Fruit fly (Drosophila melanogaster) whole organism, embryonic: Measurements from ENCODE around the gene CG10470.

ENCODE experiments used
- Atf6 ChIP-seq: fragments of 200-800 bp; sonication (Bioruptor generic); IDR thresholded peaks from 2 replicates; pipeline ENCODE4 v1.3.6; 2022; ENCODE audit warnings: missing biosample characterization, missing genetic modification characterization
- BEAF-32 ChIP-seq: fragments of 200-800 bp; sonication (Bioruptor generic); optimal IDR thresholded peaks from 3 replicates; lab custom pipeline; 2017; ENCODE audit warnings: missing biosample characterization, missing genetic modification characterization, mild to moderate bottlenecking, moderate library complexity, missing genetic modification reagents
- Bdp1 ChIP-seq: fragments of 200-800 bp; sonication (Bioruptor generic); optimal IDR thresholded peaks from 3 replicates; lab custom pipeline; 2016; ENCODE audit warnings: missing biosample characterization, missing genetic modification characterization
- CG10267 ChIP-seq: fragments of 200-800 bp; sonication (Bioruptor generic); optimal IDR thresholded peaks from 2 replicates; lab custom pipeline; 2018; ENCODE audit warnings: missing biosample characterization, mild to moderate bottlenecking, missing genetic modification characterization, moderate library complexity
- CG11504 ChIP-seq: fragments of 200-800 bp; sonication (Bioruptor generic); optimal IDR thresholded peaks from 3 replicates; lab custom pipeline; 2019; ENCODE audit warnings: missing biosample characterization, mild to moderate bottlenecking, missing genetic modification characterization, moderate library complexity
- CG11560 ChIP-seq: fragments of 200-800 bp; sonication (Bioruptor generic); IDR thresholded peaks from 3 replicates; pipeline ENCODE4 v1.3.6; 2022; ENCODE audit warnings: missing biosample characterization, missing genetic modification characterization
- CG13624 ChIP-seq: fragments of 200-800 bp; sonication (Bioruptor generic); optimal IDR thresholded peaks from 2 replicates; lab custom pipeline; 2016; ENCODE audit warnings: missing biosample characterization, missing genetic modification characterization
- CG14050 ChIP-seq: fragments of 200-800 bp; sonication (Bioruptor generic); IDR thresholded peaks from 3 replicates; pipeline ENCODE4 v1.3.6; 2022; ENCODE audit warnings: missing biosample characterization, missing genetic modification characterization
- CG14710 ChIP-seq: fragments of 200-800 bp; sonication (Bioruptor generic); optimal IDR thresholded peaks from 3 replicates; lab custom pipeline; 2019; ENCODE audit warnings: missing biosample characterization, mild to moderate bottlenecking, missing genetic modification characterization, moderate library complexity
- CG1647 ChIP-seq: fragments of 200-800 bp; sonication (Bioruptor generic); optimal IDR thresholded peaks from 3 replicates; lab custom pipeline; 2016; ENCODE audit warnings: missing biosample characterization, missing genetic modification characterization
- CG16815 ChIP-seq: fragments of 200-800 bp; sonication (Bioruptor generic); optimal IDR thresholded peaks from 3 replicates; lab custom pipeline; 2017; ENCODE audit warnings: missing biosample characterization, mild to moderate bottlenecking, missing genetic modification characterization
- CG2889 ChIP-seq: fragments of 200-800 bp; sonication (Bioruptor generic); IDR thresholded peaks from 3 replicates; pipeline ENCODE4 v1.3.6; 2022; ENCODE audit warnings: missing biosample characterization, missing genetic modification characterization
- CG31441 ChIP-seq: fragments of 200-800 bp; sonication (Bioruptor generic); IDR thresholded peaks from 2 replicates; pipeline ENCODE4 v1.3.6; 2022; ENCODE audit warnings: missing biosample characterization, missing genetic modification characterization
- CG3163 ChIP-seq: fragments of 200-800 bp; sonication (Bioruptor generic); optimal IDR thresholded peaks from 3 replicates; lab custom pipeline; 2016; ENCODE audit warnings: missing biosample characterization, missing genetic modification characterization
- CG32767 ChIP-seq: fragments of 200-800 bp; sonication (Bioruptor generic); IDR thresholded peaks from 2 replicates; pipeline ENCODE4 v1.3.6; 2022; ENCODE audit warnings: missing biosample characterization, missing genetic modification characterization
- CG34422 ChIP-seq: fragments of 200-800 bp; sonication (Bioruptor generic); IDR thresholded peaks from 3 replicates; pipeline ENCODE4 v1.3.6; 2022; ENCODE audit warnings: missing biosample characterization, missing genetic modification characterization
- CG4282 ChIP-seq: fragments of 200-800 bp; sonication (Bioruptor generic); optimal IDR thresholded peaks from 2 replicates; lab custom pipeline; 2016; ENCODE audit warnings: missing biosample characterization, missing genetic modification characterization
- CG4617 ChIP-seq: fragments of 200-800 bp; sonication (Bioruptor generic); optimal IDR thresholded peaks from 3 replicates; lab custom pipeline; 2016; ENCODE audit warnings: missing biosample characterization, missing genetic modification characterization, borderline replicate concordance
- CG4854 ChIP-seq: fragments of 200-800 bp; sonication (Bioruptor generic); optimal IDR thresholded peaks from 2 replicates; lab custom pipeline; 2016; ENCODE audit warnings: missing biosample characterization, missing genetic modification characterization, inconsistent platforms
- CG6254 ChIP-seq: fragments of 200-800 bp; sonication (Bioruptor generic); optimal IDR thresholded peaks from 3 replicates; lab custom pipeline; 2017; ENCODE audit warnings: mild to moderate bottlenecking, missing biosample characterization, missing genetic modification reagents, missing genetic modification characterization
- CG6689 ChIP-seq: fragments of 200-800 bp; sonication (Bioruptor generic); IDR thresholded peaks from 2 replicates; pipeline ENCODE4 v1.3.6; 2022; ENCODE audit warnings: missing biosample characterization, missing genetic modification characterization
- CG6813 ChIP-seq: fragments of 200-800 bp; sonication (Bioruptor generic); optimal IDR thresholded peaks from 2 replicates; lab custom pipeline; 2017; ENCODE audit warnings: missing biosample characterization, missing genetic modification characterization, mild to moderate bottlenecking, moderate library complexity, missing genetic modification reagents
- CG6854 ChIP-seq: fragments of 200-800 bp; sonication (Bioruptor generic); optimal IDR thresholded peaks from 3 replicates; lab custom pipeline; 2017; ENCODE audit warnings: missing biosample characterization, mild to moderate bottlenecking, missing genetic modification characterization
- Dad ChIP-seq: fragments of 200-800 bp; sonication (Bioruptor generic); optimal IDR thresholded peaks from 3 replicates; lab custom pipeline; 2016; ENCODE audit warnings: missing biosample characterization, missing genetic modification characterization
- Dek ChIP-seq: fragments of 200-800 bp; sonication (Bioruptor generic); optimal IDR thresholded peaks from 3 replicates; lab custom pipeline; 2019; ENCODE audit warnings: missing biosample characterization, mild to moderate bottlenecking, missing genetic modification characterization, moderate library complexity
- Dip2 ChIP-seq: fragments of 200-800 bp; sonication (Bioruptor generic); IDR thresholded peaks from 2 replicates; pipeline ENCODE4 v1.3.6; 2022; ENCODE audit warnings: missing biosample characterization, missing genetic modification characterization
- Doc3 ChIP-seq: fragments of 200-800 bp; sonication (Bioruptor generic); IDR thresholded peaks from 3 replicates; pipeline ENCODE4 v1.3.6; 2022; ENCODE audit warnings: missing biosample characterization, missing genetic modification characterization; ENCODE audit not compliant: partially characterized antibody
- Gsc ChIP-seq: fragments of 200-800 bp; sonication (Bioruptor generic); IDR thresholded peaks from 2 replicates; pipeline ENCODE4 v1.3.6; 2022; ENCODE audit warnings: missing biosample characterization, missing genetic modification characterization
- Hr39 ChIP-seq: fragments of >200 bp; optimal IDR thresholded peaks from 2 replicates; lab custom pipeline; 2017
- Hr51 ChIP-seq, 2 experiments: fragments of 200-800 bp; sonication (Bioruptor generic); optimal IDR thresholded peaks; 2 replicates in 1 of 2; 3 replicates in 1 of 2; lab custom pipeline; 2016 to 2018; ENCODE audit warnings: missing biosample characterization in 2 of 2, missing genetic modification characterization in 2 of 2, mild to moderate bottlenecking in 1 of 2, moderate library complexity in 1 of 2
- Lhr ChIP-seq: fragments of 200-800 bp; sonication (Bioruptor generic); optimal IDR thresholded peaks from 3 replicates; lab custom pipeline; 2017; ENCODE audit warnings: mild to moderate bottlenecking, missing biosample characterization, missing genetic modification reagents, missing genetic modification characterization
- Lpt ChIP-seq: fragments of >200 bp; optimal IDR thresholded peaks from 2 replicates; lab custom pipeline; 2018; ENCODE audit warnings: missing biosample characterization, missing genetic modification characterization
- MBD-R2 ChIP-seq: fragments of 200-800 bp; sonication (Bioruptor generic); IDR thresholded peaks from 2 replicates; pipeline ENCODE4 v1.3.6; 2022; ENCODE audit warnings: missing biosample characterization, missing genetic modification characterization
- Mad ChIP-seq: fragments of 200-800 bp; sonication (Bioruptor generic); optimal IDR thresholded peaks from 2 replicates; lab custom pipeline; 2016; ENCODE audit warnings: missing biosample characterization, missing genetic modification characterization
- Myb ChIP-seq: fragments of 200-800 bp; sonication (Bioruptor generic); optimal IDR thresholded peaks from 2 replicates; lab custom pipeline; 2016; ENCODE audit warnings: missing biosample characterization, missing genetic modification characterization
- NFAT ChIP-seq: fragments of 200-800 bp; sonication (Bioruptor generic); IDR thresholded peaks from 2 replicates; pipeline ENCODE4 v1.3.6; 2022; ENCODE audit warnings: missing biosample characterization, missing genetic modification characterization
- Ravus ChIP-seq: fragments of 200-800 bp; sonication (Bioruptor generic); IDR thresholded peaks from 2 replicates; pipeline ENCODE4 v1.3.6; 2022; ENCODE audit warnings: missing biosample characterization, missing genetic modification characterization
- Ssrp ChIP-seq: fragments of 200-800 bp; sonication (Bioruptor generic); optimal IDR thresholded peaks from 2 replicates; lab custom pipeline; 2018; ENCODE audit warnings: missing biosample characterization, mild to moderate bottlenecking, missing genetic modification characterization, moderate library complexity
- al ChIP-seq: fragments of 200-800 bp; sonication (Bioruptor generic); IDR thresholded peaks from 2 replicates; pipeline ENCODE4 v1.3.6; 2022; ENCODE audit warnings: missing biosample characterization, missing genetic modification characterization
- az2 ChIP-seq: fragments of 200-800 bp; sonication (Bioruptor generic); optimal IDR thresholded peaks from 3 replicates; lab custom pipeline; 2016; ENCODE audit warnings: missing biosample characterization, missing genetic modification characterization
- crc ChIP-seq: fragments of 200-800 bp; sonication (Bioruptor generic); optimal IDR thresholded peaks from 2 replicates; lab custom pipeline; 2016; ENCODE audit warnings: missing biosample characterization, missing genetic modification characterization
- gem ChIP-seq: fragments of 200-800 bp; sonication (Bioruptor generic); optimal IDR thresholded peaks from 2 replicates; lab custom pipeline; 2019; ENCODE audit warnings: missing biosample characterization, mild to moderate bottlenecking, missing genetic modification characterization, moderate library complexity
- gsb-n ChIP-seq: fragments of 200-800 bp; sonication (Bioruptor generic); optimal IDR thresholded peaks from 3 replicates; lab custom pipeline; 2018; ENCODE audit warnings: missing biosample characterization, mild to moderate bottlenecking, missing genetic modification characterization
- ken ChIP-seq: fragments of 200-800 bp; sonication (Bioruptor generic); IDR thresholded peaks from 3 replicates; pipeline ENCODE4 v1.3.6; 2022; ENCODE audit warnings: missing biosample characterization, missing genetic modification characterization
- luna ChIP-seq: fragments of 200-800 bp; sonication (Bioruptor generic); optimal IDR thresholded peaks from 2 replicates; lab custom pipeline; 2016; ENCODE audit warnings: missing biosample characterization, missing genetic modification characterization
- ranshi ChIP-seq: fragments of 200-800 bp; sonication (Bioruptor generic); IDR thresholded peaks from 2 replicates; pipeline ENCODE4 v1.3.6; 2022; ENCODE audit warnings: missing biosample characterization, missing genetic modification characterization
- sisA ChIP-seq: fragments of 200-800 bp; sonication (Bioruptor generic); IDR thresholded peaks from 2 replicates; pipeline ENCODE4 v1.3.6; 2022; ENCODE audit warnings: missing biosample characterization, missing genetic modification characterization
- slbo ChIP-seq: fragments of 200-800 bp; sonication (Bioruptor generic); IDR thresholded peaks from 2 replicates; pipeline ENCODE4 v1.3.6; 2022; ENCODE audit warnings: missing biosample characterization, missing genetic modification characterization
- slou ChIP-seq: fragments of 200-800 bp; sonication (Bioruptor generic); optimal IDR thresholded peaks from 3 replicates; lab custom pipeline; 2016; ENCODE audit warnings: missing biosample characterization, missing genetic modification characterization
- sug ChIP-seq: fragments of 200-800 bp; optimal IDR thresholded peaks from 2 replicates; lab custom pipeline; 2019; ENCODE audit warnings: missing biosample characterization, mild to moderate bottlenecking, missing genetic modification characterization, moderate library complexity
- toy ChIP-seq: fragments of 200-800 bp; sonication (Bioruptor generic); IDR thresholded peaks from 2 replicates; pipeline ENCODE4 v1.3.6; 2022; ENCODE audit warnings: missing biosample characterization, missing genetic modification characterization
- zfh2 ChIP-seq: fragments of 200-800 bp; sonication (Bioruptor generic); optimal IDR thresholded peaks from 2 replicates; lab custom pipeline; 2016; ENCODE audit warnings: missing biosample characterization, missing genetic modification characterization

Gene CG10470

DNA sequence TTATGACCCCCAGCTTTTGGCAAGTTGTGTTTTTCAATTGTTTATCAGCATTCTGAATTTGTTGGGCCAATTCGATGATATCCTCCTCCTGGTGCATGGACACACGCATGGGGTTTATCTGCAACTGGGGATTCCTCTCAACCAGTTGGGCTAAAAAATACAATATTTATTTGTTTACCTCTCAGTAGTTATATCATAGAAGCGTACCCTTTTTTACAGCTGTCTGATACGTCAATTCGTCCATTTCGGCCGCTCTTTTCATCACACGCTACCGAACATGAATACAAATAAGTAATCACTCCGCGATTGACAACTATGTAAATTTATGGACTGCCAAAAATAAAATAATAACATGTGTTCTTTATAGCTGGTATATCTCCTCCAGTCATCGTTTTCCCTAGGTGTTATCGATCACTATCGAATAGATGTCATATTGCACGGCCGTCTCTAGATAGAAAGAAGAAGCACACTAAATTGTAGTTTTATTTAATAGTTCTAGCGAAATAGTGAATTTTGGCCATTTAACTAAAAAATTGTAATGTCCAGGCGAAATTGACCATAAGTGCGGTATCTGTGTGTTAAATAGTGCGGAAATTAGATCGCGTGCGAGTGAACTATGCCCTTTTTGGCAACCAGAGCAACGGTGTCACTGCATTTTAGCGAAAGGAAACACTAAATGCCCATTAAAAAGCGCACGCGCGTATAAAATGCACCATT is 14.5 kb upstream of the CG10470 start, which contains the start of the genes mib2 and CG31800 (continued):
- TF ChIP-seq CG14710 (tag; lab: Kevin White, UChicago): peak; percentile 27
- no peak for TF ChIP-seq Dad
- no peak for TF ChIP-seq CG34422 (GFP tag; lab: Robert Waterston, UW)
- TF ChIP-seq gsb-n (tag; lab: Kevin White, UChicago): no peak
- TF ChIP-seq zfh2: no peak
- TF ChIP-seq Bdp1 (GFP tag; lab: Kevin White, UChicago): no peak
- peak; percentile 90 for TF ChIP-seq CG4617
- no peak for TF ChIP-seq CG6854 (GFP tag; lab: Kevin White, UChicago)
- no peak for TF ChIP-seq Mad (GFP tag; lab: Kevin White, UChicago)
- no peak for TF ChIP-seq Myb (GFP tag; lab: Kevin White, UChicago)
- TF ChIP-seq CG31441 (GFP tag; lab: Robert Waterston, UW): no peak
- TF ChIP-seq CG10267 (tag; lab: Kevin White, UChicago): peak; percentile 16
- no peak for TF ChIP-seq CG32767 (GFP tag; lab: Robert Waterston, UW)
- no peak for TF ChIP-seq CG4282 (GFP tag; lab: Kevin White, UChicago)
- no peak for TF ChIP-seq Atf6 (GFP tag; lab: Robert Waterston, UW)
- no peak for TF ChIP-seq CG3163 (GFP tag; lab: Kevin White, UChicago)
- no peak for TF ChIP-seq CG11560 (tag; lab: Robert Waterston, UW)
- TF ChIP-seq Dip2: no peak
- TF ChIP-seq CG2889 (GFP tag; lab: Robert Waterston, UW): no peak
- TF ChIP-seq az2 (GFP tag; lab: Kevin White, UChicago): no peak
- TF ChIP-seq CG13624 (GFP tag; lab: Kevin White, UChicago): no peak
- no peak for TF ChIP-seq CG6254 (GFP tag; lab: Kevin White, UChicago)
- no peak for TF ChIP-seq NFAT (GFP tag; lab: Robert Waterston, UW)
- no peak for TF ChIP-seq Lhr (GFP tag; lab: Kevin White, UChicago)
- no peak for TF ChIP-seq CG16815 (GFP tag; lab: Kevin White, UChicago)
- no peak for TF ChIP-seq luna (GFP tag; lab: Kevin White, UChicago)
- TF ChIP-seq Ssrp (tag; lab: Kevin White, UChicago): no peak
- no peak for TF ChIP-seq slou (GFP tag; lab: Kevin White, UChicago)
- no peak for TF ChIP-seq gem (tag; lab: Kevin White, UChicago)
- no peak for TF ChIP-seq Ravus
- TF ChIP-seq CG1647 (GFP tag; lab: Kevin White, UChicago): no peak
- TF ChIP-seq Doc3: peak; percentile 76; the same call in 2 of the 3 replicates
- TF ChIP-seq ranshi: no peak
- no peak for TF ChIP-seq Gsc (GFP tag; lab: Robert Waterston, UW)
- TF ChIP-seq ken (GFP tag; lab: Robert Waterston, UW): no peak
- peak; percentile 65 for TF ChIP-seq MBD-R2 (GFP tag; lab: Robert Waterston, UW)
- no peak for TF ChIP-seq toy (GFP tag; lab: Robert Waterston, UW)
- peak; percentile 38 for TF ChIP-seq sug (tag; lab: Kevin White, UChicago)
- TF ChIP-seq CG6813 (GFP tag; lab: Kevin White, UChicago): no peak
- TF ChIP-seq CG11504 (tag; lab: Kevin White, UChicago): peak; percentile 23
- no peak for TF ChIP-seq sisA (GFP tag; lab: Robert Waterston, UW)
- TF ChIP-seq BEAF-32 (GFP tag; lab: Kevin White, UChicago): peak; percentile 84
- no peak for TF ChIP-seq CG6689
- TF ChIP-seq al: no peak
- TF ChIP-seq Lpt (GFP tag; lab: Kevin White, UChicago): no peak
- no peak for TF ChIP-seq CG4854 (GFP tag; lab: Kevin White, UChicago)
- no peak for TF ChIP-seq Hr51 (GFP tag; optimal IDR thresholded peaks at IDR 0.05; lab: Kevin White, UChicago)
- no peak for TF ChIP-seq Hr39 (lab: Kevin White, UChicago)
- TF ChIP-seq slbo: peak; percentile 20; the same call in 1 of the 2 replicates
- no peak for TF ChIP-seq Dek (tag; lab: Kevin White, UChicago)
- TF ChIP-seq CG14050: no peak
- no peak for TF ChIP-seq crc (GFP tag; lab: Kevin White, UChicago)
